Worm (Caenorhabditis elegans) whole organism, L4 larva: ENCODE data around the gene irld-49.

Experiments used
- ZK337.2 ChIP-seq: fragments of 200-800 bp; sonication (Bioruptor generic); IDR thresholded peaks from 2 replicates; pipeline ENCODE4 v1.3.6; 2022; ENCODE audit warnings: missing genetic modification reagents, missing genetic modification characterization, missing compliant biosample characterization
- cey-2 ChIP-seq: sonication (generic microtip); optimal IDR thresholded peaks from 3 replicates; lab custom pipeline; 2017; ENCODE audit warnings: missing genetic modification characterization, mild to moderate bottlenecking, missing compliant biosample characterization, antibody characterized with exemption, borderline replicate concordance; ENCODE audit not compliant: insufficient read depth
- dmd-8 ChIP-seq: fragments of 200-800 bp; sonication (Bioruptor generic); IDR thresholded peaks from 2 replicates; pipeline ENCODE4 v1.3.6; 2022; ENCODE audit warnings: missing genetic modification characterization, missing compliant biosample characterization
- lin-15B ChIP-seq: fragments of 150-350 bp; sonication (generic microtip); optimal IDR thresholded peaks from 3 replicates; lab custom pipeline; 2014; ENCODE audit warnings: missing biosample characterization, missing genetic modification characterization
- nhr-76 ChIP-seq: fragments of 150-350 bp; optimal IDR thresholded peaks from 2 replicates; lab custom pipeline; 2014; ENCODE audit warnings: missing biosample characterization, missing genetic modification characterization

- TF ChIP-seq lin-15B (tag; lab: Kevin White, UChicago) = no peak
- no peak for TF ChIP-seq dmd-8
- no peak for TF ChIP-seq nhr-76 (tag; lab: Kevin White, UChicago)
- no peak for TF ChIP-seq cey-2 (tag; lab: Kevin White, UChicago)
- no peak for TF ChIP-seq ZK337.2 (GFP tag; lab: Robert Waterston, UW)
Observed at ce11 chrII:2894295-2894694, 49.7 kb upstream of the irld-49 start, which contains the start of gene sqv-2.
